Worm (Caenorhabditis elegans) whole organism, early embryonic: ENCODE measurements around the gene pkg-2.

Source experiments
- F13C5.2 ChIP-seq: sonication (generic microtip); optimal IDR thresholded peaks from 2 replicates; lab custom pipeline; 2017; ENCODE audit warnings: mild to moderate bottlenecking, missing genetic modification characterization, inconsistent platforms, missing compliant biosample characterization
- aly-1 ChIP-seq: sonication (generic microtip); optimal IDR thresholded peaks from 2 replicates; lab custom pipeline; 2016; ENCODE audit warnings: missing genetic modification characterization, missing compliant biosample characterization
- ama-1 ChIP-seq: fragments of 150-350 bp; optimal IDR thresholded peaks from 2 replicates; lab custom pipeline; 2014
- ceh-13 ChIP-seq: fragments of 200-800 bp; sonication (Bioruptor generic); optimal IDR thresholded peaks from 2 replicates; lab custom pipeline; 2018; ENCODE audit warnings: mild to moderate bottlenecking, missing genetic modification characterization, missing compliant biosample characterization
- ets-7 ChIP-seq: sonication (generic microtip); optimal IDR thresholded peaks from 2 replicates; lab custom pipeline; 2016; ENCODE audit warnings: missing genotype, missing genetic modification characterization, missing compliant biosample characterization
- flt-1 ChIP-seq: fragments of 200-800 bp; sonication (Bioruptor generic); IDR thresholded peaks from 2 replicates; pipeline ENCODE4 v1.3.6; 2022; ENCODE audit warnings: missing genetic modification characterization, missing compliant biosample characterization
- hmbx-1 ChIP-seq: sonication (generic microtip); optimal IDR thresholded peaks from 2 replicates; lab custom pipeline; 2016; ENCODE audit warnings: mild to moderate bottlenecking, missing genetic modification characterization, missing compliant biosample characterization
- scrt-1 ChIP-seq: fragments of 200-800 bp; sonication (Bioruptor generic); IDR thresholded peaks from 2 replicates; pipeline ENCODE4 v1.3.6; 2022; ENCODE audit warnings: missing genetic modification characterization, missing compliant biosample characterization
- tbx-11 ChIP-seq: fragments of 200-800 bp; sonication (Bioruptor generic); IDR thresholded peaks from 2 replicates; pipeline ENCODE4 v1.3.6; 2022; ENCODE audit warnings: missing genetic modification characterization, missing compliant biosample characterization
- tbx-37 ChIP-seq: fragments of 200-800 bp; sonication (Bioruptor generic); conservative IDR thresholded peaks from 2 replicates; pipeline ENCODE4 v1.3.6; 2022; ENCODE audit warnings: missing genetic modification reagents, missing genetic modification characterization, missing compliant biosample characterization

DNA sequence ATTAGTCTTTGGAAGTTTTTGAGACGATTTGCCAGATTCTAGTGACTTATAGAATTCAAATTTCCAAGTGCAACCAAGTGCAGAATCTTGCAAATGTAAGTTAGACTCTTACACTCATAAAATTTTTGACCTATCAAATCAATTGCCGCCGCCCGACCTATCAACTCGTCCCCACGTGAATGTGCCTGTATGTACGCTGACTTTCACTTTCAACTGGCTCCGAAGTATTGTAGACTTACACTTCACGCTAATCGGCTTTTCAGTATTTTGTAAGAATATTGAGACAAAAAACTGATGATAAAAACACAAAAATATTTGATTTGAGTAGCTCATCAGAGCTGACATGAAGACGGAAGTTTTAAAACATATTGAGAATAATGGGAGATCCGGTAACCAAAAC, 12.1 kb downstream of the pkg-2 start:
- TF ChIP-seq tbx-37 (no peak), ets-7 (tag; lab: Kevin White, UChicago) (no peak), tbx-11 (no peak), flt-1 (GFP tag; lab: Robert Waterston, UW) (no peak), scrt-1 (GFP tag; lab: Robert Waterston, UW) (no peak), ama-1 (lab: Kevin White, UChicago) (no peak), ceh-13 (no peak), hmbx-1 (tag; lab: Kevin White, UChicago) (no peak), F13C5.2 (tag; lab: Kevin White, UChicago) (no peak), aly-1 (tag; lab: Kevin White, UChicago) (no peak)
